Fruit fly (Drosophila melanogaster): Measurements from ENCODE around the gene CG12375.
A peak's percentile ranks its signal among the peaks of the same experiment; 100 is the strongest.

CG12375 gene

dm6 chr2L:8091429-8091828 is 35.3 kb downstream of the CG12375 start:
- peak; percentile 18 for TF ChIP-seq sens (GFP tag)
- TF ChIP-seq eve (GFP tag; optimal IDR thresholded peaks at IDR 0.05) = peak in 1 of 2 experiments; percentile 69
- TF ChIP-seq pnt (GFP tag; optimal IDR thresholded peaks at IDR 0.05) = no peak
- 0 out of 4 replicates have a peak, but pooled peaks have one; percentile 12 for TF ChIP-seq chinmo (GFP tag; IDR thresholded peaks at IDR 0.05; ENCODE audit: partially characterized antibody)

- TF ChIP-seq Atf6 (GFP tag; IDR thresholded peaks at IDR 0.05) (peak; percentile 49; the same call in 1 of the 2 replicates), CrebB (tag; optimal IDR thresholded peaks at IDR 0.05) (peak; percentile 34), phol (tag; optimal IDR thresholded peaks at IDR 0.05) (peak; percentile 27), dysf (GFP tag; IDR thresholded peaks at IDR 0.05) (0 out of 3 replicates have a peak, but pooled peaks have one; percentile 23), lbe (GFP tag; optimal IDR thresholded peaks at IDR 0.05) (no peak), CG10543 (GFP tag; optimal IDR thresholded peaks at IDR 0.05) (peak; percentile 61), CG15479 (GFP tag; optimal IDR thresholded peaks at IDR 0.05) (peak; percentile 83), CG34224 (GFP tag; IDR thresholded peaks at IDR 0.05; ENCODE audit: partially characterized antibody) (no peak; the same call in 2 of the 3 replicates), amos (GFP tag; IDR thresholded peaks at IDR 0.05; ENCODE audit: partially characterized antibody) (peak; percentile 23; the same call in 1 of the 2 replicates), tll (GFP tag; optimal IDR thresholded peaks at IDR 0.05) (peak in 1 of 2 experiments; percentile 21), vvl (GFP tag; IDR thresholded peaks at IDR 0.05) (peak; percentile 9; the same call in 1 of the 2 replicates), az2 (GFP tag; optimal IDR thresholded peaks at IDR 0.05) (no peak), CG6765 (GFP tag; optimal IDR thresholded peaks at IDR 0.05) (peak; percentile 45), CG9727 (GFP tag; optimal IDR thresholded peaks at IDR 0.05) (peak; percentile 18), Deaf1 (tag; optimal IDR thresholded peaks at IDR 0.05) (peak; percentile 23), CG34376 (GFP tag; optimal IDR thresholded peaks at IDR 0.05) (peak; percentile 61), CG13894 (tag; optimal IDR thresholded peaks at IDR 0.05) (no peak), Hmr (GFP tag; optimal IDR thresholded peaks at IDR 0.05) (peak; percentile 39), Pdp1 (GFP tag; optimal IDR thresholded peaks at IDR 0.05) (peak in 1 of 2 experiments; percentile 88), CG12219 (GFP tag; optimal IDR thresholded peaks at IDR 0.05) (no peak), CG15073 (GFP tag; optimal IDR thresholded peaks at IDR 0.05) (no peak), bowl (GFP tag; IDR thresholded peaks at IDR 0.05) (no peak), rib (GFP tag; IDR thresholded peaks at IDR 0.05) (peak; percentile 56; the same call in 1 of the 2 replicates), D (optimal IDR thresholded peaks at IDR 0.05) (peak; percentile 94), D (GFP tag; optimal IDR thresholded peaks at IDR 0.05) (no peak), Dbx (GFP tag; IDR thresholded peaks at IDR 0.05) (peak; percentile 26; the same call in 1 of the 3 replicates), chinmo (GFP tag; IDR thresholded peaks at IDR 0.05; ENCODE audit: partially characterized antibody) (0 out of 4 replicates have a peak, but pooled peaks have one; percentile 64), CG12155 (GFP tag; optimal IDR thresholded peaks at IDR 0.05) (no peak), ftz-f1 (GFP tag; optimal IDR thresholded peaks at IDR 0.05) (peak; percentile 47), Jarid2 (GFP tag; optimal IDR thresholded peaks at IDR 0.05) (peak; percentile 72), CG2678 (tag; optimal IDR thresholded peaks at IDR 0.05) (peak; percentile 17), CG13287 (GFP tag; IDR thresholded peaks at IDR 0.05; ENCODE audit: partially characterized antibody) (peak; percentile 45), CG1603 (tag; optimal IDR thresholded peaks at IDR 0.05) (peak; percentile 29), CG1233 (GFP tag; optimal IDR thresholded peaks at IDR 0.05) (no peak), BEAF-32 (GFP tag; optimal IDR thresholded peaks at IDR 0.05) (no peak), cg (GFP tag; optimal IDR thresholded peaks at IDR 0.05) (peak; percentile 3), zen (tag; optimal IDR thresholded peaks at IDR 0.05) (peak; percentile 5), kay (GFP tag; optimal IDR thresholded peaks at IDR 0.05) (no peak), vnd (GFP tag; IDR thresholded peaks at IDR 0.05; ENCODE audit: partially characterized antibody) (0 out of 3 replicates have a peak, but pooled peaks have one; percentile 25), Adf1 (GFP tag; IDR thresholded peaks at IDR 0.05) (peak; percentile 91), sens-2 (GFP tag; IDR thresholded peaks at IDR 0.05) (0 out of 2 replicates have a peak, but pooled peaks have one; percentile 30), Hand (GFP tag; optimal IDR thresholded peaks at IDR 0.05) (peak; percentile 41)
Observed at dm6 chr2L:8088025-8088789, 38.5 kb downstream of the CG12375 start.
